Fruit fly (Drosophila melanogaster) whole organism, embryonic: ENCODE measurements around the gene Vps26.

Experiments
- Blimp-1 ChIP-seq: fragments of 200-800 bp; sonication (Bioruptor generic); optimal IDR thresholded peaks from 3 replicates; lab custom pipeline; 2018; ENCODE audit warnings: missing biosample characterization, missing genetic modification characterization, mild to moderate bottlenecking, moderate library complexity, missing genetic modification reagents
- CG10267 ChIP-seq: fragments of 200-800 bp; sonication (Bioruptor generic); optimal IDR thresholded peaks from 2 replicates; lab custom pipeline; 2018; ENCODE audit warnings: missing biosample characterization, mild to moderate bottlenecking, missing genetic modification characterization, moderate library complexity
- CG11398 ChIP-seq: fragments of 200-800 bp; sonication (Bioruptor generic); optimal IDR thresholded peaks from 2 replicates; lab custom pipeline; 2016; ENCODE audit warnings: missing biosample characterization, missing genetic modification characterization
- CG12744 ChIP-seq: fragments of 200-800 bp; sonication (Bioruptor generic); optimal IDR thresholded peaks from 2 replicates; lab custom pipeline; 2016; ENCODE audit warnings: missing biosample characterization, missing genetic modification characterization
- CG12769 ChIP-seq: fragments of 200-800 bp; sonication (Bioruptor generic); optimal IDR thresholded peaks from 2 replicates; lab custom pipeline; 2019; ENCODE audit warnings: missing biosample characterization, mild to moderate bottlenecking, missing genetic modification characterization, moderate library complexity
- CG13287 ChIP-seq: fragments of 200-800 bp; sonication (Bioruptor generic); IDR thresholded peaks from 2 replicates; pipeline ENCODE4 v1.3.6; 2022; ENCODE audit warnings: missing biosample characterization, missing genetic modification characterization; ENCODE audit not compliant: partially characterized antibody
- CG14965 ChIP-seq: fragments of 200-800 bp; sonication (Bioruptor generic); optimal IDR thresholded peaks from 2 replicates; lab custom pipeline; 2016; ENCODE audit warnings: missing biosample characterization, missing genetic modification characterization, borderline replicate concordance
- CG15479 ChIP-seq: fragments of 200-800 bp; sonication (Bioruptor generic); optimal IDR thresholded peaks from 3 replicates; lab custom pipeline; 2019; ENCODE audit warnings: missing biosample characterization, mild to moderate bottlenecking, missing genetic modification characterization, moderate library complexity
- CG15601 ChIP-seq: fragments of 200-800 bp; sonication (Bioruptor generic); optimal IDR thresholded peaks from 3 replicates; lab custom pipeline; 2019; ENCODE audit warnings: missing biosample characterization, mild to moderate bottlenecking, missing genetic modification characterization, moderate library complexity
- CG2120 ChIP-seq: fragments of 200-800 bp; sonication (Bioruptor generic); optimal IDR thresholded peaks from 3 replicates; lab custom pipeline; 2016; ENCODE audit warnings: missing biosample characterization, missing genetic modification characterization
- CG2875 ChIP-seq: fragments of 200-800 bp; sonication (Bioruptor generic); optimal IDR thresholded peaks from 2 replicates; lab custom pipeline; 2017; ENCODE audit warnings: missing biosample characterization, mild to moderate bottlenecking, missing genetic modification characterization, missing genetic modification reagents
- CG31224 ChIP-seq: fragments of 200-800 bp; sonication (Bioruptor generic); IDR thresholded peaks from 2 replicates; pipeline ENCODE4 v1.3.6; 2022; ENCODE audit warnings: missing biosample characterization, missing genetic modification characterization
- CG33557 ChIP-seq: fragments of 200-800 bp; sonication (Bioruptor generic); optimal IDR thresholded peaks from 2 replicates; lab custom pipeline; 2019; ENCODE audit warnings: missing biosample characterization, mild to moderate bottlenecking, missing genetic modification characterization, moderate library complexity
- CG6765 ChIP-seq: fragments of 200-800 bp; sonication (Bioruptor generic); optimal IDR thresholded peaks from 3 replicates; lab custom pipeline; 2017; ENCODE audit warnings: missing biosample characterization, mild to moderate bottlenecking, missing genetic modification characterization
- CG9215 ChIP-seq: fragments of 200-800 bp; sonication (Bioruptor generic); IDR thresholded peaks from 2 replicates; pipeline ENCODE4 v1.3.6; 2022; ENCODE audit warnings: missing biosample characterization, missing genetic modification characterization
- CG9797 ChIP-seq: fragments of 200-800 bp; sonication (Bioruptor generic); optimal IDR thresholded peaks from 3 replicates; lab custom pipeline; 2018; ENCODE audit warnings: missing biosample characterization, mild to moderate bottlenecking, missing genetic modification characterization
- CG9876 ChIP-seq: fragments of 200-800 bp; sonication (Bioruptor generic); optimal IDR thresholded peaks from 2 replicates; lab custom pipeline; 2016; ENCODE audit warnings: missing biosample characterization, missing genetic modification characterization
- CTCF ChIP-seq: fragments of 200-800 bp; sonication (Bioruptor generic); optimal IDR thresholded peaks from 2 replicates; lab custom pipeline; 2017; ENCODE audit warnings: missing biosample characterization, mild to moderate bottlenecking, missing genetic modification characterization, moderate library complexity
- D19A ChIP-seq: fragments of 200-800 bp; optimal IDR thresholded peaks from 3 replicates; lab custom pipeline; 2019; ENCODE audit warnings: missing biosample characterization, mild to moderate bottlenecking, missing genetic modification characterization, moderate library complexity
- Dll ChIP-seq: fragments of 200-800 bp; sonication (Bioruptor generic); IDR thresholded peaks from 4 replicates; pipeline ENCODE4 v1.3.6; 2022; ENCODE audit warnings: missing biosample characterization, missing genetic modification characterization; ENCODE audit not compliant: partially characterized antibody
- HLH4C ChIP-seq: fragments of 200-800 bp; sonication (Bioruptor generic); IDR thresholded peaks from 3 replicates; pipeline ENCODE4 v1.3.6; 2022; ENCODE audit warnings: missing biosample characterization, missing genetic modification characterization; ENCODE audit not compliant: partially characterized antibody
- Hr78 ChIP-seq, 2 experiments: fragments of 200-800 bp in 1 of 2; fragments of >200 bp in 1 of 2; sonication (Bioruptor generic) in 1 of 2; optimal IDR thresholded peaks; 2 replicates each; lab custom pipeline; 2017 to 2019; ENCODE audit warnings: missing biosample characterization in 2 of 2, missing genetic modification characterization in 2 of 2, mild to moderate bottlenecking in 1 of 2, moderate library complexity in 1 of 2
- Neu2 ChIP-seq: fragments of 200-800 bp; sonication (Bioruptor generic); optimal IDR thresholded peaks from 3 replicates; lab custom pipeline; 2016; ENCODE audit warnings: missing biosample characterization, missing genetic modification characterization, borderline replicate concordance
- Oaz ChIP-seq: fragments of 200-800 bp; sonication (Bioruptor generic); IDR thresholded peaks from 2 replicates; pipeline ENCODE4 v1.3.6; 2022; ENCODE audit warnings: missing biosample characterization, missing genetic modification characterization
- Pdp1 ChIP-seq, 2 experiments: fragments of 200-800 bp; sonication (Bioruptor generic); optimal IDR thresholded peaks; 3 replicates each; lab custom pipeline; 2016; ENCODE audit warnings: missing biosample characterization in 2 of 2, missing genetic modification characterization in 2 of 2, mild to moderate bottlenecking in 1 of 2, moderate library complexity in 1 of 2
- ara ChIP-seq: fragments of 200-800 bp; sonication (Bioruptor generic); IDR thresholded peaks from 2 replicates; pipeline ENCODE4 v1.3.6; 2022; ENCODE audit warnings: missing biosample characterization, missing genetic modification characterization
- btn ChIP-seq: fragments of 200-800 bp; sonication (Bioruptor generic); optimal IDR thresholded peaks from 2 replicates; lab custom pipeline; 2016; ENCODE audit warnings: missing biosample characterization, missing genetic modification characterization
- chm ChIP-seq: fragments of 200-800 bp; sonication (Bioruptor generic); IDR thresholded peaks from 2 replicates; pipeline ENCODE4 v1.3.6; 2022; ENCODE audit warnings: missing biosample characterization, missing genetic modification characterization
- crp ChIP-seq, 2 experiments: fragments of 200-800 bp; sonication (Bioruptor generic); optimal IDR thresholded peaks; 2 replicates in 1 of 2; 3 replicates in 1 of 2; lab custom pipeline; 2017; ENCODE audit warnings: missing biosample characterization in 2 of 2, missing genetic modification characterization in 2 of 2, mild to moderate bottlenecking in 1 of 2, moderate library complexity in 1 of 2
- fu2 ChIP-seq: fragments of 200-800 bp; sonication (Bioruptor generic); optimal IDR thresholded peaks from 2 replicates; lab custom pipeline; 2016; ENCODE audit warnings: missing biosample characterization, missing genetic modification characterization
- gsb ChIP-seq: fragments of 200-800 bp; sonication (Bioruptor generic); IDR thresholded peaks from 2 replicates; pipeline ENCODE4 v1.3.6; 2022; ENCODE audit warnings: missing biosample characterization, missing genetic modification characterization
- ken ChIP-seq: fragments of 200-800 bp; sonication (Bioruptor generic); IDR thresholded peaks from 3 replicates; pipeline ENCODE4 v1.3.6; 2022; ENCODE audit warnings: missing biosample characterization, missing genetic modification characterization
- kni ChIP-seq: fragments of 200-800 bp; sonication (Bioruptor generic); optimal IDR thresholded peaks from 3 replicates; lab custom pipeline; 2017; ENCODE audit warnings: mild to moderate bottlenecking, missing biosample characterization, missing genetic modification reagents, missing genetic modification characterization
- lab ChIP-seq: fragments of 200-800 bp; sonication (Bioruptor generic); optimal IDR thresholded peaks from 3 replicates; lab custom pipeline; 2017; ENCODE audit warnings: missing biosample characterization, missing genetic modification characterization, mild to moderate bottlenecking, moderate library complexity, missing genetic modification reagents
- nau ChIP-seq: fragments of 200-800 bp; sonication (Bioruptor generic); optimal IDR thresholded peaks from 3 replicates; lab custom pipeline; 2017; ENCODE audit warnings: missing biosample characterization, mild to moderate bottlenecking, missing genetic modification characterization, missing genetic modification reagents
- pros ChIP-seq: fragments of 200-800 bp; sonication (Bioruptor generic); optimal IDR thresholded peaks from 3 replicates; lab custom pipeline; 2019; ENCODE audit warnings: missing biosample characterization, mild to moderate bottlenecking, missing genetic modification characterization, moderate library complexity
- sqz ChIP-seq: fragments of 200-800 bp; sonication (Bioruptor generic); optimal IDR thresholded peaks from 3 replicates; lab custom pipeline; 2018; ENCODE audit warnings: missing biosample characterization, mild to moderate bottlenecking, missing genetic modification characterization
- ssp ChIP-seq: fragments of 200-800 bp; sonication (Bioruptor generic); IDR thresholded peaks from 2 replicates; pipeline ENCODE4 v1.3.6; 2022; ENCODE audit warnings: missing biosample characterization, missing genetic modification characterization
- unc-4 ChIP-seq: fragments of 200-800 bp; sonication (Bioruptor generic); IDR thresholded peaks from 2 replicates; pipeline ENCODE4 v1.3.6; 2022; ENCODE audit warnings: missing biosample characterization, missing genetic modification characterization; ENCODE audit not compliant: partially characterized antibody
- vvl ChIP-seq: fragments of 200-800 bp; sonication (Bioruptor generic); IDR thresholded peaks from 2 replicates; pipeline ENCODE4 v1.3.6; 2022; ENCODE audit warnings: missing biosample characterization, missing genetic modification characterization
- zen2 ChIP-seq: fragments of 200-800 bp; sonication (Bioruptor generic); IDR thresholded peaks from 3 replicates; pipeline ENCODE4 v1.3.6; 2022; ENCODE audit warnings: missing biosample characterization, missing genetic modification characterization; ENCODE audit not compliant: partially characterized antibody

Gene Vps26

dm6 chrX:1832699-1833098 lies 41.0 kb upstream of the Vps26 start:
- TF ChIP-seq fu2 (GFP tag; lab: Kevin White, UChicago) (no peak), CG31224 (GFP tag; lab: Robert Waterston, UW) (no peak), CG12769 (tag; lab: Kevin White, UChicago) (peak; percentile 47), D19A (tag; lab: Kevin White, UChicago) (no peak)

- TF ChIP-seq Neu2 (GFP tag; lab: Kevin White, UChicago): no peak
- no peak for TF ChIP-seq zen2 (GFP tag; lab: Robert Waterston, UW)
- TF ChIP-seq pros (GFP tag; lab: Kevin White, UChicago): peak; percentile 65
- TF ChIP-seq unc-4: no peak
- TF ChIP-seq ssp (GFP tag; lab: Robert Waterston, UW): no peak
- no peak for TF ChIP-seq btn (GFP tag; lab: Kevin White, UChicago)
- no peak for TF ChIP-seq crp (GFP tag; optimal IDR thresholded peaks at IDR 0.05; lab: Kevin White, UChicago)
- no peak for TF ChIP-seq gsb
- peak; percentile 34 for TF ChIP-seq sqz (GFP tag; lab: Kevin White, UChicago)
- TF ChIP-seq ara (GFP tag; lab: Robert Waterston, UW): no peak
- no peak for TF ChIP-seq CG10267 (tag; lab: Kevin White, UChicago)
- peak; percentile 0 for TF ChIP-seq kni (GFP tag; lab: Kevin White, UChicago)
- TF ChIP-seq Blimp-1 (GFP tag; lab: Kevin White, UChicago): peak; percentile 96
- TF ChIP-seq Dll (GFP tag; lab: Robert Waterston, UW): no peak
- TF ChIP-seq CG12744 (GFP tag; lab: Kevin White, UChicago): no peak
- TF ChIP-seq Oaz (GFP tag; lab: Robert Waterston, UW): no peak
- TF ChIP-seq CG2120: no peak
- no peak for TF ChIP-seq CG15601 (tag; lab: Kevin White, UChicago)
- TF ChIP-seq Hr78 (GFP tag; optimal IDR thresholded peaks at IDR 0.05; lab: Kevin White, UChicago): peak in 1 of 2 experiments; percentile 94
- no peak for TF ChIP-seq CG15479 (GFP tag; lab: Kevin White, UChicago)
- no peak for TF ChIP-seq ken (GFP tag; lab: Robert Waterston, UW)
- TF ChIP-seq D19A (tag; lab: Kevin White, UChicago): no peak
- TF ChIP-seq chm (GFP tag; lab: Robert Waterston, UW): no peak
- no peak for TF ChIP-seq lab (GFP tag; lab: Kevin White, UChicago)
- TF ChIP-seq CG2875 (GFP tag; lab: Kevin White, UChicago): no peak
- TF ChIP-seq CTCF (GFP tag; lab: Kevin White, UChicago): no peak
- TF ChIP-seq CG11398 (GFP tag; lab: Kevin White, UChicago): no peak
- TF ChIP-seq CG9876 (GFP tag; lab: Kevin White, UChicago): no peak
- no peak for TF ChIP-seq CG6765
- no peak for TF ChIP-seq nau (GFP tag; lab: Kevin White, UChicago)
- TF ChIP-seq CG13287 (GFP tag; lab: Robert Waterston, UW): no peak
- no peak for TF ChIP-seq CG14965 (GFP tag; lab: Kevin White, UChicago)
- no peak for TF ChIP-seq HLH4C (GFP tag; lab: Robert Waterston, UW)
- no peak for TF ChIP-seq CG9215 (GFP tag; lab: Robert Waterston, UW)
- peak in 1 of 2 experiments; percentile 62 for TF ChIP-seq Pdp1 (GFP tag; optimal IDR thresholded peaks at IDR 0.05; lab: Kevin White, UChicago)
- TF ChIP-seq CG33557: no peak
- TF ChIP-seq CG9797 (GFP tag; lab: Kevin White, UChicago): no peak
- peak; percentile 33; the same call in 1 of the 2 replicates for TF ChIP-seq vvl
These were observed 38.8 kb upstream of the Vps26 start for dm6 chrX:1834702-1835376.
